Fruit fly (Drosophila melanogaster) S2 (cell line): ENCODE data around the gene RpL28.

Source experiments
- CG8478 ChIP-seq: fragments of >200 bp; optimal IDR thresholded peaks from 2 replicates; lab custom pipeline; 2018
- CTCF ChIP-seq, 2 experiments: fragments of >200 bp; optimal IDR thresholded peaks; 2 replicates each; lab custom pipeline; 2018

dm6 chr3L:3218859-3219258, 3.9 kb downstream of the RpL28 start, which contains the start of the genes hob and nSMase:
- no peak for TF ChIP-seq CTCF (optimal IDR thresholded peaks at IDR 0.05; lab: Kevin White, UChicago)
- TF ChIP-seq CG8478 (lab: Kevin White, UChicago), result no peak
